Worm (Caenorhabditis elegans) whole organism, L3 larva: ENCODE results near the gene R144.10.
A peak's percentile ranks its signal among the peaks of the same experiment; 100 is the strongest.

Experiments
- R02D3.7 ChIP-seq: fragments of 150-350 bp; optimal IDR thresholded peaks from 2 replicates; lab custom pipeline; 2014; ENCODE audit warnings: missing biosample characterization, missing genetic modification characterization
- ZK546.5 ChIP-seq: sonication (generic microtip); optimal IDR thresholded peaks from 2 replicates; lab custom pipeline; 2017; ENCODE audit warnings: missing biosample characterization, missing genetic modification characterization
- aly-2 ChIP-seq: fragments of 150-350 bp; optimal IDR thresholded peaks from 2 replicates; lab custom pipeline; 2014; ENCODE audit warnings: missing biosample characterization, missing genetic modification characterization
- ceh-16 ChIP-seq: sonication (generic microtip); optimal IDR thresholded peaks from 2 replicates; lab custom pipeline; 2017; ENCODE audit warnings: missing biosample characterization, missing genetic modification characterization
- daf-12 ChIP-seq: fragments of 150-350 bp; optimal IDR thresholded peaks from 2 replicates; lab custom pipeline; 2014; ENCODE audit warnings: missing biosample characterization, missing genetic modification reagents, missing genetic modification characterization
- egl-5 ChIP-seq: fragments of 150-350 bp; optimal IDR thresholded peaks from 2 replicates; lab custom pipeline; 2017; ENCODE audit warnings: missing biosample characterization, missing genetic modification reagents, missing genetic modification characterization, inconsistent platforms
- elt-1 ChIP-seq: fragments of 150-350 bp; optimal IDR thresholded peaks from 2 replicates; lab custom pipeline; 2014; ENCODE audit warnings: missing biosample characterization, missing genetic modification characterization
- elt-2 ChIP-seq: sonication (generic microtip); optimal IDR thresholded peaks from 2 replicates; lab custom pipeline; 2016; ENCODE audit warnings: missing genetic modification reagents, mild to moderate bottlenecking, missing genetic modification characterization, missing compliant biosample characterization
- elt-3 ChIP-seq, 3 experiments: fragments of 150-350 bp in 1 of 3; sonication (generic microtip) in 2 of 3; optimal IDR thresholded peaks; 2 replicates in 2 of 3; 4 replicates in 1 of 3; lab custom pipeline; 2014 to 2017; ENCODE audit warnings: missing biosample characterization in 3 of 3, missing genetic modification characterization in 3 of 3
- eor-1 ChIP-seq, 2 experiments: fragments of 150-350 bp; optimal IDR thresholded peaks; 2 replicates each; lab custom pipeline; 2014 to 2018; ENCODE audit warnings: missing biosample characterization in 2 of 2, missing genetic modification characterization in 2 of 2
- fkh-10 ChIP-seq: sonication (generic microtip); optimal IDR thresholded peaks from 2 replicates; lab custom pipeline; 2017; ENCODE audit warnings: missing biosample characterization, missing genetic modification reagents, missing genetic modification characterization
- fkh-2 ChIP-seq: fragments of 150-350 bp; optimal IDR thresholded peaks from 2 replicates; lab custom pipeline; 2014; ENCODE audit warnings: missing biosample characterization, missing genetic modification reagents, missing genetic modification characterization
- fos-1 ChIP-seq: fragments of 150-350 bp; optimal IDR thresholded peaks from 2 replicates; lab custom pipeline; 2014; ENCODE audit warnings: missing biosample characterization, missing genetic modification characterization
- hmg-11 ChIP-seq: sonication (generic microtip); optimal IDR thresholded peaks from 2 replicates; lab custom pipeline; 2016; ENCODE audit warnings: missing genetic modification characterization, missing compliant biosample characterization
- jun-1 ChIP-seq: fragments of 150-350 bp; optimal IDR thresholded peaks from 2 replicates; lab custom pipeline; 2014; ENCODE audit warnings: missing biosample characterization, missing genetic modification reagents, missing genetic modification characterization
- lin-15B ChIP-seq: fragments of 150-350 bp; optimal IDR thresholded peaks from 2 replicates; lab custom pipeline; 2014; ENCODE audit warnings: missing biosample characterization, missing genetic modification characterization
- lin-39 ChIP-seq: fragments of 150-350 bp; optimal IDR thresholded peaks from 2 replicates; lab custom pipeline; 2018; ENCODE audit warnings: missing biosample characterization, missing genetic modification reagents, missing genetic modification characterization
- lsy-12 ChIP-seq: sonication (generic microtip); optimal IDR thresholded peaks from 2 replicates; lab custom pipeline; 2016; ENCODE audit warnings: mild to moderate bottlenecking, missing genetic modification characterization, missing compliant biosample characterization
- mml-1 ChIP-seq: fragments of 150-350 bp; sonication (generic microtip); optimal IDR thresholded peaks from 3 replicates; lab custom pipeline; 2014; ENCODE audit warnings: missing biosample characterization, missing genetic modification characterization
- nfya-1 ChIP-seq: sonication (generic microtip); optimal IDR thresholded peaks from 2 replicates; lab custom pipeline; 2017; ENCODE audit warnings: missing genetic modification characterization, mild to moderate bottlenecking, missing compliant biosample characterization, antibody characterized with exemption, moderate library complexity; ENCODE audit not compliant: insufficient read depth
- nhr-11 ChIP-seq: fragments of 150-350 bp; optimal IDR thresholded peaks from 2 replicates; lab custom pipeline; 2014; ENCODE audit warnings: missing biosample characterization, missing genetic modification characterization
- nhr-12 ChIP-seq: fragments of 150-350 bp; optimal IDR thresholded peaks from 2 replicates; lab custom pipeline; 2014; ENCODE audit warnings: missing biosample characterization, missing genetic modification characterization
- nhr-23 ChIP-seq: fragments of 150-350 bp; optimal IDR thresholded peaks from 2 replicates; lab custom pipeline; 2014; ENCODE audit warnings: missing biosample characterization, missing genetic modification reagents, missing genetic modification characterization
- nhr-25 ChIP-seq: sonication (generic microtip); optimal IDR thresholded peaks from 2 replicates; lab custom pipeline; 2017; ENCODE audit warnings: missing biosample characterization, missing genetic modification characterization
- nhr-28 ChIP-seq: fragments of 150-350 bp; optimal IDR thresholded peaks from 2 replicates; lab custom pipeline; 2014; ENCODE audit warnings: missing biosample characterization, missing genetic modification characterization
- nhr-43 ChIP-seq: sonication (generic microtip); optimal IDR thresholded peaks from 2 replicates; lab custom pipeline; 2016; ENCODE audit warnings: mild to moderate bottlenecking, missing genetic modification characterization, missing compliant biosample characterization; ENCODE audit not compliant: poor library complexity, severe bottlenecking
- nhr-67 ChIP-seq: fragments of 150-350 bp; optimal IDR thresholded peaks from 2 replicates; lab custom pipeline; 2014; ENCODE audit warnings: missing biosample characterization, missing genetic modification characterization
- nhr-77 ChIP-seq: fragments of 150-350 bp; optimal IDR thresholded peaks from 2 replicates; lab custom pipeline; 2014; ENCODE audit warnings: missing biosample characterization, missing genetic modification characterization
- pha-4 ChIP-seq: fragments of 150-350 bp; optimal IDR thresholded peaks from 2 replicates; lab custom pipeline; 2014; ENCODE audit warnings: missing biosample characterization, missing genetic modification reagents, missing genetic modification characterization
- skn-1 ChIP-seq: fragments of 150-350 bp; optimal IDR thresholded peaks from 2 replicates; lab custom pipeline; 2014; ENCODE audit warnings: missing biosample characterization, missing genetic modification characterization
- tbx-2 ChIP-seq: sonication (generic microtip); optimal IDR thresholded peaks from 2 replicates; lab custom pipeline; 2016; ENCODE audit warnings: mild to moderate bottlenecking, missing genetic modification characterization, missing compliant biosample characterization
- unc-62 ChIP-seq: fragments of 150-350 bp; sonication (generic microtip); optimal IDR thresholded peaks from 4 replicates; lab custom pipeline; 2014; ENCODE audit warnings: missing biosample characterization, missing genetic modification reagents, missing genetic modification characterization
- zag-1 ChIP-seq: fragments of 150-350 bp; optimal IDR thresholded peaks from 2 replicates; lab custom pipeline; 2014; ENCODE audit warnings: missing biosample characterization, missing genetic modification characterization
- ztf-11 ChIP-seq: fragments of 150-350 bp; optimal IDR thresholded peaks from 2 replicates; lab custom pipeline; 2014; ENCODE audit warnings: missing biosample characterization, missing genetic modification characterization

The R144.10 gene

DNA sequence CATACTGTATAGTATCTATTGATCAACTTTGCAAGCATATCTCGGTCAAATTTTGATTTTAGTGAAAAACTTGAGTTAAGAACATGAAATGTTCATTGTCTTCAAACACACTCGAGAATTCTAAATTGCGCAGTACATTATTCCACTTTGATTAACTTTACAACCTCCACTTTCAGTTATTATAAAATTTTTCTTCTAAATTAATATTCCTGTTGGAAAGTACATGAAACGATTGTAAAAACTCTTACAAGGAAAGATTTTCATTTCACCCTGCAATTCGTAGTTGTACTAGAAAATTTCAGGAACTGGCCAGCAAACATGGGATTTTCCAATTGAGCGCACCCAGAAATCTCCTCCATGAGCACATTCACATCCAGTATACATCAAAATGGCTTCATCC lies 42.6 kb upstream of the R144.10 start, which contains the start of gene C45G9.14:
C45G9.14 (plus strand) TSS at position 301 of the 400 bp plus-strand sequence.
- TF ChIP-seq nhr-43 (tag; lab: Kevin White, UChicago) (no peak), aly-2 (tag; lab: Kevin White, UChicago) (no peak), fkh-2 (tag; lab: Kevin White, UChicago) (no peak), daf-12 (tag; lab: Kevin White, UChicago) (no peak), nhr-11 (no peak), ZK546.5 (tag; lab: Kevin White, UChicago) (no peak), mml-1 (tag; lab: Kevin White, UChicago) (no peak), nhr-77 (no peak), nhr-28 (no peak), nfya-1 (tag; lab: Kevin White, UChicago) (no peak), pha-4 (no peak), nhr-67 (tag; lab: Kevin White, UChicago) (no peak), fkh-10 (GFP tag; lab: Kevin White, UChicago) (no peak), nhr-12 (tag; lab: Kevin White, UChicago) (no peak), zag-1 (tag; lab: Kevin White, UChicago) (no peak), ceh-16 (tag; lab: Kevin White, UChicago) (no peak), ztf-11 (tag; lab: Kevin White, UChicago) (no peak), elt-3 (tag; optimal IDR thresholded peaks at IDR 0.05; lab: Kevin White, UChicago) (no peak), eor-1 (tag; optimal IDR thresholded peaks at IDR 0.05; lab: Kevin White, UChicago) (no peak)
- TF ChIP-seq, all 47 proteins: peak for 0

ce11 chrIII:5042112-5042511 lies 40.0 kb upstream of the R144.10 start, which contains the start of gene nlp-43:
Gene nlp-43 (plus strand): TSS chrIII:5042412.
- TF ChIP-seq nfya-1 (tag; lab: Kevin White, UChicago), result no peak
- no peak for TF ChIP-seq nhr-23 (tag; lab: Kevin White, UChicago)
- TF ChIP-seq skn-1, result no peak
- TF ChIP-seq ztf-11 (tag; lab: Kevin White, UChicago), result no peak
- no peak for TF ChIP-seq lin-15B (tag; lab: Kevin White, UChicago)
- TF ChIP-seq fkh-10 (GFP tag; lab: Kevin White, UChicago), result no peak
- no peak for TF ChIP-seq lsy-12
- no peak for TF ChIP-seq R02D3.7 (tag; lab: Kevin White, UChicago)
- TF ChIP-seq unc-62 (GFP tag; lab: Kevin White, UChicago), result no peak
- no peak for TF ChIP-seq fos-1
- no peak for TF ChIP-seq ZK546.5 (tag; lab: Kevin White, UChicago)

DNA sequence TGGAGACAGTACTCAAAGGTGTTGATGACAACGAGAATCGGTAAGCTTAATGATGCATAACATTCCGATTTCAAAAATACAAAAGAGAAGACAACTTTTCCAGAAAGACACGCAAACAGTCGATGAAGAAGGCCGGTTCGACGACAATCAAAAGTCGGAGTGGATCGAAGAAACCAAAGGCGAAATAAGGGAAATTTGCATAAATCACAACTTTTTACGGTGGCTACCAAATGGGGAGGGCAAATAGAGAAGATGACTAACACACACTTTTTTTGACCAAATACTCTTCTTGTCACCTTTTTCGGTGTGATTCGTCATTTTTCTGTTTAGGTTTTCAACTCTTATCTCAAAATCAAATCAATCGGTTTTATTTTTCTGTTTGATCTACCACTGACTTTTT lies 34.0 kb upstream of the R144.10 start, which contains the start of gene C45G9.6:
C45G9.6 (plus strand) TSS at position 301 of the 400 bp plus-strand sequence.
- TF ChIP-seq egl-5 (peak; percentile 4), tbx-2 (tag; lab: Kevin White, UChicago) (no peak), nhr-28 (no peak)
- TF ChIP-seq, all 47 proteins: peak for 1

DNA sequence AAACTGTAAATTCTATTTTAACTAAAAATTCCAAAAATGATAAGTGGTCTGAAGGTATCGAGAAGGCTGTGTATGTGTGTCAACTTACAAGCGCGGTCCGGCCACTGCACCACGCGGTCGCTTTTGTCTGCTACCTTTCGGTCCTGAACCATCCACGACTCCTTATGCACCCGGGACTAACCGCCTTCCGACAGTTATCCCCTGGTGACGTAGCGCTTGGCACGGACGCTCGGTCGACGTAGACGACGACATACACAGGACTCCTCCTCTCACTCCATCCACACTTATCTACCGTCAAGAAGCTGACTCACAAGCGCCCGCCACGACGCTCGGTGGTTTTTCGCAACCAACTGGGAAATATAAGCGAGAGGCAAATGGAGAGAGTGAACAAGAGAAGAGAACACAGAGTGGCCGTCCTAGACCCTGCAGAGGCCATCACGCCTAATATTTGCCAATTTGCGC lies 29.3 kb upstream of the R144.10 start:
- TF ChIP-seq jun-1 (tag; lab: Kevin White, UChicago) (peak; percentile 69), tbx-2 (tag; lab: Kevin White, UChicago) (peak; percentile 65), lin-39 (peak; percentile 59), hmg-11 (peak; percentile 94), nhr-25 (tag; lab: Kevin White, UChicago) (peak; percentile 67), nfya-1 (tag; lab: Kevin White, UChicago) (peak; percentile 67), lsy-12 (peak; percentile 73), aly-2 (tag; lab: Kevin White, UChicago) (peak; percentile 32), elt-1 (peak; percentile 11), nhr-43 (tag; lab: Kevin White, UChicago) (peak; percentile 58), pha-4 (peak; percentile 76), R02D3.7 (tag; lab: Kevin White, UChicago) (peak; percentile 10), elt-2 (tag; lab: Kevin White, UChicago) (peak; percentile 62), nhr-23 (tag; lab: Kevin White, UChicago) (peak; percentile 67), skn-1 (peak; percentile 65)
